Worm (Caenorhabditis elegans) whole organism, mixed stage, embryonic: Measurements from ENCODE around the gene tni-1.

Source experiments
- elt-3 ChIP-seq: fragments of 150-350 bp; optimal IDR thresholded peaks from 2 replicates; lab custom pipeline; 2014; ENCODE audit warnings: missing biosample characterization, missing genetic modification characterization
- flh-1 ChIP-seq: fragments of 200-800 bp; sonication (Bioruptor generic); optimal IDR thresholded peaks from 2 replicates; lab custom pipeline; 2018; ENCODE audit warnings: mild to moderate bottlenecking, missing genetic modification characterization, moderate library complexity, missing compliant biosample characterization
- ham-2 ChIP-seq: fragments of 200-800 bp; sonication (Bioruptor generic); optimal IDR thresholded peaks from 2 replicates; lab custom pipeline; 2018; ENCODE audit warnings: mild to moderate bottlenecking, missing genetic modification characterization, missing compliant biosample characterization
- lin-13 ChIP-seq: fragments of 150-350 bp; optimal IDR thresholded peaks from 2 replicates; lab custom pipeline; 2014; ENCODE audit warnings: missing biosample characterization, missing genetic modification characterization
- lsy-2 ChIP-seq: fragments of 150-350 bp; optimal IDR thresholded peaks from 2 replicates; lab custom pipeline; 2014; ENCODE audit warnings: missing biosample characterization, missing genetic modification characterization
- mab-5 ChIP-seq: fragments of 150-350 bp; optimal IDR thresholded peaks from 2 replicates; lab custom pipeline; 2014; ENCODE audit warnings: missing biosample characterization, missing genetic modification characterization
- mep-1 ChIP-seq: fragments of 150-350 bp; optimal IDR thresholded peaks from 2 replicates; lab custom pipeline; 2017; ENCODE audit warnings: missing biosample characterization, missing genetic modification reagents, missing genetic modification characterization, inconsistent platforms
- nhr-237 ChIP-seq: fragments of 150-350 bp; optimal IDR thresholded peaks from 2 replicates; lab custom pipeline; 2014; ENCODE audit warnings: missing biosample characterization, missing genetic modification characterization
- nhr-28 ChIP-seq: fragments of 150-350 bp; optimal IDR thresholded peaks from 2 replicates; lab custom pipeline; 2014; ENCODE audit warnings: missing biosample characterization, missing genetic modification characterization
- nhr-76 ChIP-seq: sonication (generic microtip); optimal IDR thresholded peaks from 2 replicates; lab custom pipeline; 2017; ENCODE audit warnings: missing biosample characterization, missing genetic modification characterization
- pha-4 ChIP-seq: fragments of 150-350 bp; optimal IDR thresholded peaks from 2 replicates; lab custom pipeline; 2018; ENCODE audit warnings: missing biosample characterization, missing genetic modification reagents, missing genetic modification characterization
- snpc-4 ChIP-seq: fragments of 150-350 bp; optimal IDR thresholded peaks from 2 replicates; lab custom pipeline; 2014; ENCODE audit warnings: missing biosample characterization, missing genetic modification characterization
- unc-39 ChIP-seq: fragments of 150-350 bp; optimal IDR thresholded peaks from 2 replicates; lab custom pipeline; 2014; ENCODE audit warnings: missing biosample characterization, missing genetic modification characterization
- ztf-11 ChIP-seq: fragments of 150-350 bp; optimal IDR thresholded peaks from 2 replicates; lab custom pipeline; 2014; ENCODE audit warnings: missing biosample characterization, missing genetic modification characterization

DNA sequence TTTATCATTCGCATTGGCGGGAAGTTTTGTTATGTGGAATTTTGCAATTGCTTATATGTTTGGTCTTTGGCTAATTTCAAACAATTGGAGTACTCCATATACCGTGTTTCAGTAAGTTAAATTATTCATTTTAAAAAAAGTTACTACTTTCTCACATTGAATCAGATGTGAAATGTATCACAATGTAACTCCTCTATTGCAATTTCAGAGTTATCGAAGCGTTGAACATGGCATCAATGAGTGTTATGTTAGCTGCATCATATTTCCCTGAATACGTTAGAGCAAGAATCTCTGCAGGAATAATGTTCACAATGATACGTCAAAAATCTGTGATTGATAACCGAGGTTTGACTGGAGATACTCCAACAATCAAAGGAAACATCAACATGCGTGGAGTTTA is 21.4 kb downstream of the tni-1 start:
- TF ChIP-seq ham-2 (GFP tag; lab: Kevin White, UChicago): no peak
- TF ChIP-seq nhr-76 (tag; lab: Kevin White, UChicago): no peak
- no peak for TF ChIP-seq ztf-11 (tag; lab: Kevin White, UChicago)
- no peak for TF ChIP-seq lsy-2 (tag; lab: Kevin White, UChicago)
- no peak for TF ChIP-seq nhr-28 (tag; lab: Kevin White, UChicago)
- no peak for TF ChIP-seq elt-3
- TF ChIP-seq snpc-4 (tag; lab: Kevin White, UChicago): no peak
- TF ChIP-seq lin-13: no peak
- no peak for TF ChIP-seq flh-1 (GFP tag; lab: Kevin White, UChicago)
- no peak for TF ChIP-seq pha-4 (tag; lab: Kevin White, UChicago)
- TF ChIP-seq mep-1 (tag; lab: Kevin White, UChicago): no peak
- TF ChIP-seq unc-39: no peak
- TF ChIP-seq nhr-237 (tag; lab: Kevin White, UChicago): no peak
- no peak for TF ChIP-seq mab-5 (tag; lab: Kevin White, UChicago)
